Worm (Caenorhabditis elegans): Measurements from ENCODE around the gene F19H6.4.

Gene F19H6.4

ce11 chrX:12347822-12348221 is 17.7 kb upstream of the F19H6.4 start:
- TF ChIP-seq ceh-13 (GFP tag; optimal IDR thresholded peaks at IDR 0.05) (no peak), hmg-4 (GFP tag; optimal IDR thresholded peaks at IDR 0.05) (no peak), tbx-37 (GFP tag; conservative IDR thresholded peaks at IDR 0.05) (no peak), flt-1 (GFP tag; IDR thresholded peaks at IDR 0.05) (no peak), tbx-11 (GFP tag; IDR thresholded peaks at IDR 0.05) (peak; percentile 69), pes-1 (GFP tag; IDR thresholded peaks at IDR 0.05) (no peak; the same call in 1 of the 2 replicates), tra-4 (tag; optimal IDR thresholded peaks at IDR 0.05) (no peak), ama-1 (optimal IDR thresholded peaks at IDR 0.05) (no peak), ceh-36 (tag; optimal IDR thresholded peaks at IDR 0.05) (peak; percentile 11)

DNA sequence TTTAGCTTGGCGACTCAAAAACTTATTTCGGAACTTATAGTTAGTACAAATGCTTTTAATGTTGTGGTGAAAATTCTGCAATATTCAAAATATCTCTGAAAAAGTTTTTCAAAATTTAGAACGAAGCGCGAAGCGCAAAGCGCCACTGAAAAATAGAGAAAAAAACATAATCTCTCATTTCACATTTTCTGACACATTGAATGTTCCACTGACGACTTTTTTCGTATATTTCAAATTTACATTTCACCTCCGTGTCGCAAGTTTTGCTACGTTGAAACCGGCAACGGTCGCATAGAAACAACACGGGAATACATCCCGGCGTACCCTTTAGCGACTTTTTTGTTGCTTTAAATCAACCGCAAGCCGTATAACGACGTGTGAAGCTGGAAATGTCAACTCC is 17.2 kb upstream of the F19H6.4 start, which contains the start of gene F42F12.14:
Gene F42F12.14 (plus strand): TSS at position 301 of the 400 bp plus-strand sequence.
- TF ChIP-seq F13C5.2 (tag; optimal IDR thresholded peaks at IDR 0.05), result no peak
- TF ChIP-seq flt-1 (GFP tag; IDR thresholded peaks at IDR 0.05), result no peak
- no peak for TF ChIP-seq hmg-4 (GFP tag; optimal IDR thresholded peaks at IDR 0.05)
- no peak for TF ChIP-seq pes-1 (GFP tag; IDR thresholded peaks at IDR 0.05)
- TF ChIP-seq aly-1 (tag; optimal IDR thresholded peaks at IDR 0.05), result no peak
- no peak for TF ChIP-seq ama-1 (optimal IDR thresholded peaks at IDR 0.05)
- no peak for TF ChIP-seq tbx-37 (GFP tag; conservative IDR thresholded peaks at IDR 0.05)
- TF ChIP-seq B0310.2 (tag; optimal IDR thresholded peaks at IDR 0.05), result no peak
- no peak for TF ChIP-seq scrt-1 (GFP tag; IDR thresholded peaks at IDR 0.05)
- no peak for TF ChIP-seq tra-4 (tag; optimal IDR thresholded peaks at IDR 0.05)
- TF ChIP-seq ceh-36 (tag; optimal IDR thresholded peaks at IDR 0.05), result no peak
- TF ChIP-seq ceh-13 (GFP tag; optimal IDR thresholded peaks at IDR 0.05), result no peak
- no peak for TF ChIP-seq hnd-1 (tag; optimal IDR thresholded peaks at IDR 0.05)
- TF ChIP-seq hmbx-1 (tag; optimal IDR thresholded peaks at IDR 0.05), result no peak
- no peak for TF ChIP-seq sea-1 (GFP tag; conservative IDR thresholded peaks at IDR 0.05)
- no peak for TF ChIP-seq ets-7 (tag; optimal IDR thresholded peaks at IDR 0.05)
- TF ChIP-seq tbx-11 (GFP tag; IDR thresholded peaks at IDR 0.05), result no peak

ce11 chrX:12350207-12350606 is 15.3 kb upstream of the F19H6.4 start, which contains the start of gene F42F12.3:
TSS of gene F42F12.3 (plus strand) at chrX:12350578.
- TF ChIP-seq scrt-1 (GFP tag; IDR thresholded peaks at IDR 0.05), result no peak
- no peak for TF ChIP-seq hmbx-1 (tag; optimal IDR thresholded peaks at IDR 0.05)
- TF ChIP-seq flt-1 (GFP tag; IDR thresholded peaks at IDR 0.05), result no peak

DNA sequence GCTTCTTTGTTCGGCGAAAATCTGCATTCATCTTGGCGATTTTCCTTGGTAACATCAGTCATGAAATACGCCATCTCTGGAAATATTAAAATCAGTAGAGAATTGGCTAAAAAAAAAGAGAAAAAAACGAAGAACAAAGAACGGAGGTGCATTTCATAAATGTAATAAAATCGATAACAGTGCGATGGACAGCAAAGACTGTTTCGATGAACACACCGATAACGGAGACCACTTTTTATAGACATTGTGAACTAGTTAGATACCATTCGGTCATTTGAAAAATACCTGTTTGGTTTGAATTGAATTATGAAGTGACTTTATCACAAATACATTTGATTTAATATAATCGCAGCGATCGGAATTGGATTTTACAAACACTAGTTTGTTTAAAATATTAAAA is 12.6 kb upstream of the F19H6.4 start, which contains the start of gene F42F12.4:
Gene F42F12.4 (minus strand): TSS at position 76 of the 400 bp plus-strand sequence.
- TF ChIP-seq sea-1 (GFP tag; conservative IDR thresholded peaks at IDR 0.05) (no peak), hmbx-1 (tag; optimal IDR thresholded peaks at IDR 0.05) (no peak), tbx-37 (GFP tag; conservative IDR thresholded peaks at IDR 0.05) (no peak)

DNA sequence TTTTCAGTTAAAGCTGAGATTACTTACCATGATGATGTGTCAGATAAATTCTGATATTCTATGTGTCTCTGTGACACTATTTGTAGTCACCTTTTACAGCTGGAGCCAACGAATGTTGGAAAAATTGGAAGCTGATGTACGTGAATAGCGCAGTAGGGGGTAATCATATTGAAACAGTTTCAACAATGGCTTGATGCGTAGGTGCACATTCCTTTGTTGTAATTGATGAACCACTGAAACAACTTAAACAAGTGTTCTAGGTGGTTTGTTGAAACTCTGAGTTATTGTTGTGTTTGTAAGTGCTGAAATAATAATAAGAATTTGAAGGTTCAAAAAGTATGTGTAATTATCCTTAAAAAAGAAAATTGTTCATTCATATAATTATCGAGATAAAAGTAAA is 8.9 kb upstream of the F19H6.4 start, which contains the start of gene nspc-12:
Gene nspc-12 (minus strand): TSS at position 101 of the 400 bp plus-strand sequence.
- TF ChIP-seq hmbx-1 (tag; optimal IDR thresholded peaks at IDR 0.05) (no peak), hnd-1 (tag; optimal IDR thresholded peaks at IDR 0.05) (no peak)

DNA sequence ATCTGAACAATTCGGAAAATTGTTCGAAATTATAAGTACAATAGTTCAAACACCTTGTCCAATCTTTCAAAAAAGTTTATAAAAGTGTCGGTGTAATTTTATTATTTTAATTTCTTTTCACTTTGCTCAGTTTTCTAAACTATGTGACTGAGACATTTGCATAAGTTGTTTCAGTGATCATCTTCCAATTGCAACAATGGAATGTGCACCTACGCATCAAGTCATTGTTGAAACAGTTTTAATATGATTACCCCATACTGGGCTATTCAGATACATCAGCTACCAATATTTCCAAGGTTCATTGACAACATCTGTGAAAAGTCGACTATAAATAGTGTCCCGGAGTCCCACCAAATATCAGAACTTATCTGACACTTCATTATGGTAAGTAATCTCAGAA is 8.4 kb upstream of the F19H6.4 start, which contains the start of gene nspc-13:
Gene nspc-13 (plus strand): TSS at position 301 of the 400 bp plus-strand sequence.
- TF ChIP-seq tbx-11 (GFP tag; IDR thresholded peaks at IDR 0.05), result no peak
- no peak for TF ChIP-seq sea-1 (GFP tag; conservative IDR thresholded peaks at IDR 0.05)
- TF ChIP-seq scrt-1 (GFP tag; IDR thresholded peaks at IDR 0.05), result no peak
- no peak for TF ChIP-seq ceh-36 (tag; optimal IDR thresholded peaks at IDR 0.05)
- no peak for TF ChIP-seq ets-7 (tag; optimal IDR thresholded peaks at IDR 0.05)
- no peak for TF ChIP-seq ama-1 (optimal IDR thresholded peaks at IDR 0.05)
- no peak for TF ChIP-seq aly-1 (tag; optimal IDR thresholded peaks at IDR 0.05)
- no peak for TF ChIP-seq hmbx-1 (tag; optimal IDR thresholded peaks at IDR 0.05)
- TF ChIP-seq ceh-13 (GFP tag; optimal IDR thresholded peaks at IDR 0.05), result no peak

- no peak for TF ChIP-seq ceh-13 (GFP tag; optimal IDR thresholded peaks at IDR 0.05)
- no peak for TF ChIP-seq B0310.2 (tag; optimal IDR thresholded peaks at IDR 0.05)
- no peak for TF ChIP-seq ceh-36 (tag; optimal IDR thresholded peaks at IDR 0.05)
- no peak for TF ChIP-seq tbx-11 (GFP tag; IDR thresholded peaks at IDR 0.05)
- TF ChIP-seq tbx-37 (GFP tag; conservative IDR thresholded peaks at IDR 0.05), result no peak
- TF ChIP-seq F13C5.2 (tag; optimal IDR thresholded peaks at IDR 0.05), result no peak
- TF ChIP-seq aly-1 (tag; optimal IDR thresholded peaks at IDR 0.05), result no peak
- TF ChIP-seq hnd-1 (tag; optimal IDR thresholded peaks at IDR 0.05), result no peak
- TF ChIP-seq pes-1 (GFP tag; IDR thresholded peaks at IDR 0.05), result no peak
- TF ChIP-seq tra-4 (tag; optimal IDR thresholded peaks at IDR 0.05), result no peak
- no peak for TF ChIP-seq hmg-4 (GFP tag; optimal IDR thresholded peaks at IDR 0.05)
- TF ChIP-seq ama-1 (optimal IDR thresholded peaks at IDR 0.05), result no peak
- TF ChIP-seq sea-1 (GFP tag; conservative IDR thresholded peaks at IDR 0.05), result no peak
- TF ChIP-seq flt-1 (GFP tag; IDR thresholded peaks at IDR 0.05), result no peak
- TF ChIP-seq hmbx-1 (tag; optimal IDR thresholded peaks at IDR 0.05), result no peak
- no peak for TF ChIP-seq scrt-1 (GFP tag; IDR thresholded peaks at IDR 0.05)
- TF ChIP-seq ets-7 (tag; optimal IDR thresholded peaks at IDR 0.05), result no peak
Measured at ce11 chrX:12358957-12359356, 6.5 kb upstream of the F19H6.4 start, which contains the start of gene nspc-14. TSS of gene nspc-14 (minus strand) at chrX:12359057.

DNA sequence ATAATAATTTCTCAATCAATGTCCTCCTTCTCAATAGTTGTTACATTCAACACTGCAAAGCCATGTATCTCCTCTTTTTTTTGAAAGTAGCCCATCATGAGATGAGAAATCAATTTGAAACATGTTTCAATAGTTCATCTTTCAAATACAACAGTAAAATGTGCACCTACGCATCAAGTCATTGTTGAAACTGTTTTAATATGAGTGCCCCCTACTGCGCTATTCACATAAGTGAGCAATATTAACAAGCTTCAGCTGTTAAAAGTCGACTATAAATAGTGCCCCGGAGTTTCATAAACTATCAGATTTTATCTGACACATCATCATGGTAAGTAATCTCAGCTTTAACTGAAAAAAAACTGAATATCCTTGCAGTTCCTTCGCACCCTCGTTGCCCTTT is 5.0 kb upstream of the F19H6.4 start, which contains the start of the genes nspc-15 and F19H6.6:
Gene nspc-15 (plus strand): TSS at position 301 of the 400 bp plus-strand sequence.
Gene F19H6.6 (plus strand): TSS at position 384 of the 400 bp plus-strand sequence.
- TF ChIP-seq pes-1 (GFP tag; IDR thresholded peaks at IDR 0.05) (no peak), tbx-37 (GFP tag; conservative IDR thresholded peaks at IDR 0.05) (no peak), F13C5.2 (tag; optimal IDR thresholded peaks at IDR 0.05) (no peak), ceh-36 (tag; optimal IDR thresholded peaks at IDR 0.05) (no peak), sea-1 (GFP tag; conservative IDR thresholded peaks at IDR 0.05) (no peak), hmbx-1 (tag; optimal IDR thresholded peaks at IDR 0.05) (no peak), ets-7 (tag; optimal IDR thresholded peaks at IDR 0.05) (no peak), ceh-13 (GFP tag; optimal IDR thresholded peaks at IDR 0.05) (no peak), B0310.2 (tag; optimal IDR thresholded peaks at IDR 0.05) (no peak), ama-1 (optimal IDR thresholded peaks at IDR 0.05) (no peak), flt-1 (GFP tag; IDR thresholded peaks at IDR 0.05) (no peak), aly-1 (tag; optimal IDR thresholded peaks at IDR 0.05) (no peak), scrt-1 (GFP tag; IDR thresholded peaks at IDR 0.05) (no peak), tra-4 (tag; optimal IDR thresholded peaks at IDR 0.05) (no peak), hnd-1 (tag; optimal IDR thresholded peaks at IDR 0.05) (no peak), hmg-4 (GFP tag; optimal IDR thresholded peaks at IDR 0.05) (no peak), tbx-11 (GFP tag; IDR thresholded peaks at IDR 0.05) (no peak)

All from whole organism, early embryonic.